Worm (Caenorhabditis elegans): ENCODE results near the gene Y49F6B.9.

Y49F6B.9 gene

DNA sequence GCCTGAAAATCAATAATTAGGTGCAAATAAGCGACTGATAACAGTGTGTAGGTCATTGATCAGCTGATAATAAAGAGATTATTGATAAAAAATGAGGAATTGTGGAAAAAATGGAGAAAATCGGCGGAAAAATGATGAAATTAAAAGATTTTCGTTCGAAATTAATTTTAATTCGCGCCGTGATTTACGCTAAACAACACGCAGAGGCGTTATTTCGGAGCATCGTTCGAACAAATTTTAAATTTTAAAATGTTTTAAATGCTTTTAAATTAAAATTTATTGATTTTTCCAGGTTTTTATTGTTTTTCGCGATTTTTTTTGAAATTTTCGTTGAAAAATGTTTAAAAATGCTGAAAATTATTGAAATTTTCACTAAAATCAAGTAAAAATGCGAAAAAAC lies at the start of gene Y49F6B.9:
TSS of gene Y49F6B.9 (minus strand) at position 2 of the 400 bp plus-strand sequence.
- TF ChIP-seq T22C8.4 (GFP tag; IDR thresholded peaks at IDR 0.05), result no peak
- no peak for TF ChIP-seq tab-1 (GFP tag; IDR thresholded peaks at IDR 0.05)
- TF ChIP-seq ztf-29 (GFP tag; IDR thresholded peaks at IDR 0.05), result no peak
- no peak for TF ChIP-seq ref-1 (GFP tag; conservative IDR thresholded peaks at IDR 0.05)
- no peak for TF ChIP-seq ztf-23 (GFP tag; IDR thresholded peaks at IDR 0.05)
- TF ChIP-seq flt-1 (GFP tag; IDR thresholded peaks at IDR 0.05), result no peak
- no peak for TF ChIP-seq med-1 (GFP tag; optimal IDR thresholded peaks at IDR 0.05; ENCODE audit: insufficient read depth)
- no peak for TF ChIP-seq cog-1 (tag; optimal IDR thresholded peaks at IDR 0.05)
- TF ChIP-seq klf-2 (GFP tag; conservative IDR thresholded peaks at IDR 0.05), result no peak

DNA sequence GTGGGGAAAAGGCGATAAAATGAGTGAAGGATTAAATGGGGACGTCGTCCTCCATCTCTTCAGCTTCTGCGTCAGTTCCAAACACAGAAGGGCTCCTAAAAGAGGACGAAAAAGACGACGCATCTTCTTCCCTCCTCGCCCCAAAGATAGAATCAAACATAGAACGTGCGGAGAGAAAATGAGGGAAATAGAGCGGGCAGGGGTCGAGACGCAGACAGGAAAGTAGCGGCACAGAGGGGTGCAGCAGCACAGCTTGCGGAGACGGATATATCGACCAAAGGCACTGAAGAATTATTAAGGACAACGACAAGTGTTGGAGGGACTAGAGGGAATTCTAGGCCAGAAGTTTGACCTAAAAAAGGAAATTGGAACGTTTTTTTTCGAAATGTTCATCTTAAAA lies 48.1 kb upstream of the Y49F6B.9 start:
- TF ChIP-seq T22C8.4 (GFP tag; IDR thresholded peaks at IDR 0.05) (no peak), med-1 (GFP tag; optimal IDR thresholded peaks at IDR 0.05; ENCODE audit: insufficient read depth) (no peak), cog-1 (tag; optimal IDR thresholded peaks at IDR 0.05) (no peak), ztf-23 (GFP tag; IDR thresholded peaks at IDR 0.05) (no peak), ref-1 (GFP tag; conservative IDR thresholded peaks at IDR 0.05) (no peak), ztf-29 (GFP tag; IDR thresholded peaks at IDR 0.05) (no peak; the same call in 1 of the 2 replicates), tab-1 (GFP tag; IDR thresholded peaks at IDR 0.05) (no peak), flt-1 (GFP tag; IDR thresholded peaks at IDR 0.05) (no peak), klf-2 (GFP tag; conservative IDR thresholded peaks at IDR 0.05) (no peak)

- no peak for TF ChIP-seq flt-1 (GFP tag; IDR thresholded peaks at IDR 0.05)
- no peak for TF ChIP-seq med-1 (GFP tag; optimal IDR thresholded peaks at IDR 0.05; ENCODE audit: insufficient read depth)
- TF ChIP-seq tab-1 (GFP tag; IDR thresholded peaks at IDR 0.05), result no peak
- no peak for TF ChIP-seq ztf-29 (GFP tag; IDR thresholded peaks at IDR 0.05)
- TF ChIP-seq T22C8.4 (GFP tag; IDR thresholded peaks at IDR 0.05), result no peak
- TF ChIP-seq ztf-23 (GFP tag; IDR thresholded peaks at IDR 0.05), result no peak
- no peak for TF ChIP-seq cog-1 (tag; optimal IDR thresholded peaks at IDR 0.05)
- no peak for TF ChIP-seq ref-1 (GFP tag; conservative IDR thresholded peaks at IDR 0.05)
- no peak for TF ChIP-seq klf-2 (GFP tag; conservative IDR thresholded peaks at IDR 0.05)
These were observed 47.3 kb upstream of the Y49F6B.9 start, which contains the start of gene apd-3 for ce11 chrII:3546381-3546931. Gene apd-3 (minus strand): TSS chrII:3546431.

ce11 chrII:3540151-3540550 lies 41.0 kb upstream of the Y49F6B.9 start:
- TF ChIP-seq tab-1 (GFP tag; IDR thresholded peaks at IDR 0.05), result no peak
- TF ChIP-seq ztf-23 (GFP tag; IDR thresholded peaks at IDR 0.05), result no peak
- TF ChIP-seq flt-1 (GFP tag; IDR thresholded peaks at IDR 0.05), result no peak
- TF ChIP-seq ref-1 (GFP tag; conservative IDR thresholded peaks at IDR 0.05), result no peak
- TF ChIP-seq klf-2 (GFP tag; conservative IDR thresholded peaks at IDR 0.05), result no peak
- TF ChIP-seq med-1 (GFP tag; optimal IDR thresholded peaks at IDR 0.05; ENCODE audit: insufficient read depth), result no peak
- no peak for TF ChIP-seq ztf-29 (GFP tag; IDR thresholded peaks at IDR 0.05)
- no peak for TF ChIP-seq cog-1 (tag; optimal IDR thresholded peaks at IDR 0.05)
- TF ChIP-seq T22C8.4 (GFP tag; IDR thresholded peaks at IDR 0.05), result no peak

- TF ChIP-seq tab-1 (GFP tag; IDR thresholded peaks at IDR 0.05) (no peak), flt-1 (GFP tag; IDR thresholded peaks at IDR 0.05) (no peak), klf-2 (GFP tag; conservative IDR thresholded peaks at IDR 0.05) (no peak), ztf-23 (GFP tag; IDR thresholded peaks at IDR 0.05) (no peak), cog-1 (tag; optimal IDR thresholded peaks at IDR 0.05) (no peak), ztf-29 (GFP tag; IDR thresholded peaks at IDR 0.05) (no peak), ref-1 (GFP tag; conservative IDR thresholded peaks at IDR 0.05) (no peak), med-1 (GFP tag; optimal IDR thresholded peaks at IDR 0.05; ENCODE audit: insufficient read depth) (no peak), T22C8.4 (GFP tag; IDR thresholded peaks at IDR 0.05) (no peak)
These were observed 29.1 kb upstream of the Y49F6B.9 start, which contains the start of gene ncs-6 for ce11 chrII:3528256-3528655. Gene ncs-6 (minus strand): TSS chrII:3528516.

- no peak for TF ChIP-seq tab-1 (GFP tag; IDR thresholded peaks at IDR 0.05)
- TF ChIP-seq T22C8.4 (GFP tag; IDR thresholded peaks at IDR 0.05), result no peak
- no peak for TF ChIP-seq ztf-29 (GFP tag; IDR thresholded peaks at IDR 0.05)
- no peak for TF ChIP-seq ref-1 (GFP tag; conservative IDR thresholded peaks at IDR 0.05)
- no peak for TF ChIP-seq cog-1 (tag; optimal IDR thresholded peaks at IDR 0.05)
- no peak for TF ChIP-seq flt-1 (GFP tag; IDR thresholded peaks at IDR 0.05)
- TF ChIP-seq ztf-23 (GFP tag; IDR thresholded peaks at IDR 0.05), result no peak
- TF ChIP-seq med-1 (GFP tag; optimal IDR thresholded peaks at IDR 0.05; ENCODE audit: insufficient read depth), result no peak
- no peak for TF ChIP-seq klf-2 (GFP tag; conservative IDR thresholded peaks at IDR 0.05)
These were observed 28.3 kb upstream of the Y49F6B.9 start for ce11 chrII:3527460-3527859.

ce11 chrII:3524097-3524496 lies 24.9 kb upstream of the Y49F6B.9 start, which contains the start of gene col-72:
Gene col-72 (minus strand): TSS chrII:3524197.
- no peak for TF ChIP-seq med-1 (GFP tag; optimal IDR thresholded peaks at IDR 0.05; ENCODE audit: insufficient read depth)
- TF ChIP-seq T22C8.4 (GFP tag; IDR thresholded peaks at IDR 0.05), result no peak
- TF ChIP-seq ztf-29 (GFP tag; IDR thresholded peaks at IDR 0.05), result no peak
- no peak for TF ChIP-seq ref-1 (GFP tag; conservative IDR thresholded peaks at IDR 0.05)
- no peak for TF ChIP-seq flt-1 (GFP tag; IDR thresholded peaks at IDR 0.05)
- no peak for TF ChIP-seq klf-2 (GFP tag; conservative IDR thresholded peaks at IDR 0.05)
- no peak for TF ChIP-seq ztf-23 (GFP tag; IDR thresholded peaks at IDR 0.05)
- no peak for TF ChIP-seq tab-1 (GFP tag; IDR thresholded peaks at IDR 0.05)
- no peak for TF ChIP-seq cog-1 (tag; optimal IDR thresholded peaks at IDR 0.05)

ce11 chrII:3523547-3523946 lies 24.4 kb upstream of the Y49F6B.9 start:
- TF ChIP-seq flt-1 (GFP tag; IDR thresholded peaks at IDR 0.05), result peak; percentile 74

ce11 chrII:3520988-3521850 lies 22.0 kb upstream of the Y49F6B.9 start, which contains the start of gene W09G10.9:
Gene W09G10.9 (plus strand): TSS chrII:3521800.
- TF ChIP-seq T22C8.4 (GFP tag; IDR thresholded peaks at IDR 0.05), result peak; percentile 92
- TF ChIP-seq ref-1 (GFP tag; conservative IDR thresholded peaks at IDR 0.05), result peak; percentile 89
- TF ChIP-seq ztf-23 (GFP tag; IDR thresholded peaks at IDR 0.05), result peak; percentile 93
- TF ChIP-seq med-1 (GFP tag; optimal IDR thresholded peaks at IDR 0.05; ENCODE audit: insufficient read depth), result peak; percentile 43
- TF ChIP-seq tab-1 (GFP tag; IDR thresholded peaks at IDR 0.05), result peak; percentile 96
- TF ChIP-seq ztf-29 (GFP tag; IDR thresholded peaks at IDR 0.05), result peak; percentile 87
- TF ChIP-seq flt-1 (GFP tag; IDR thresholded peaks at IDR 0.05), result peak; percentile 95
- TF ChIP-seq klf-2 (GFP tag; conservative IDR thresholded peaks at IDR 0.05), result peak; percentile 91
- peak; percentile 4 for TF ChIP-seq cog-1 (tag; optimal IDR thresholded peaks at IDR 0.05)

All from whole organism, midembryonic.